Worm (Caenorhabditis elegans) whole organism, late embryonic: ENCODE measurements around the gene nhr-146.
"Not testable (repeated sequence)": the region's sequence is repeated elsewhere in the genome, so short reads cannot be mapped to it uniquely, and the experiment has no call there.

Experiments used
- T23F11.4 ChIP-seq: fragments of 200-800 bp; sonication (Bioruptor generic); optimal IDR thresholded peaks from 2 replicates; lab custom pipeline; 2018; ENCODE audit warnings: mild to moderate bottlenecking, missing genetic modification characterization, missing compliant biosample characterization
- ahr-1 ChIP-seq: sonication (generic microtip); optimal IDR thresholded peaks from 2 replicates; lab custom pipeline; 2016; ENCODE audit warnings: missing genetic modification characterization, missing compliant biosample characterization
- ama-1 ChIP-seq: fragments of 150-350 bp; optimal IDR thresholded peaks from 2 replicates; lab custom pipeline; 2014
- ceh-18 ChIP-seq: sonication (generic microtip); optimal IDR thresholded peaks from 2 replicates; lab custom pipeline; 2016; ENCODE audit warnings: missing genetic modification characterization, missing compliant biosample characterization
- ceh-22 ChIP-seq: sonication (generic microtip); optimal IDR thresholded peaks from 2 replicates; lab custom pipeline; 2017; ENCODE audit warnings: missing biosample characterization, missing genetic modification characterization
- ceh-24 ChIP-seq: sonication (generic microtip); optimal IDR thresholded peaks from 2 replicates; lab custom pipeline; 2016; ENCODE audit warnings: mild to moderate bottlenecking, missing genetic modification characterization, missing compliant biosample characterization
- ceh-45 ChIP-seq: fragments of 200-800 bp; sonication (Bioruptor generic); IDR thresholded peaks from 2 replicates; pipeline ENCODE4 v1.3.6; 2022; ENCODE audit warnings: missing genetic modification reagents, missing genetic modification characterization, missing compliant biosample characterization
- ceh-48 ChIP-seq: sonication (generic microtip); optimal IDR thresholded peaks from 2 replicates; lab custom pipeline; 2016; ENCODE audit warnings: missing genetic modification characterization, inconsistent platforms, missing compliant biosample characterization
- ceh-6 ChIP-seq: fragments of 200-800 bp; sonication (Bioruptor generic); optimal IDR thresholded peaks from 2 replicates; lab custom pipeline; 2018; ENCODE audit warnings: mild to moderate bottlenecking, missing genetic modification characterization, missing compliant biosample characterization
- ets-4 ChIP-seq: sonication (generic microtip); optimal IDR thresholded peaks from 2 replicates; lab custom pipeline; 2016; ENCODE audit warnings: missing genetic modification characterization, missing compliant biosample characterization
- fkh-6 ChIP-seq: sonication (generic microtip); optimal IDR thresholded peaks from 2 replicates; lab custom pipeline; 2016; ENCODE audit warnings: missing genetic modification characterization, missing compliant biosample characterization
- hlh-13 ChIP-seq: fragments of 200-800 bp; sonication (Bioruptor generic); optimal IDR thresholded peaks from 2 replicates; lab custom pipeline; 2018; ENCODE audit warnings: mild to moderate bottlenecking, missing genetic modification characterization, missing compliant biosample characterization
- hlh-30 ChIP-seq: sonication (generic microtip); optimal IDR thresholded peaks from 2 replicates; lab custom pipeline; 2017; ENCODE audit warnings: antibody characterized with exemption, missing genetic modification characterization, missing compliant biosample characterization; ENCODE audit not compliant: insufficient read depth
- hlh-6 ChIP-seq: sonication (generic microtip); optimal IDR thresholded peaks from 2 replicates; lab custom pipeline; 2016; ENCODE audit warnings: missing genotype, missing genetic modification characterization, missing compliant biosample characterization
- hlh-8 ChIP-seq: sonication (generic microtip); optimal IDR thresholded peaks from 2 replicates; lab custom pipeline; 2016; ENCODE audit warnings: missing genotype, missing genetic modification characterization, missing compliant biosample characterization
- lin-11 ChIP-seq: fragments of 200-800 bp; sonication (Bioruptor generic); optimal IDR thresholded peaks from 2 replicates; lab custom pipeline; 2018; ENCODE audit warnings: mild to moderate bottlenecking, missing genetic modification characterization, missing compliant biosample characterization
- madf-2 ChIP-seq: sonication (generic microtip); optimal IDR thresholded peaks from 2 replicates; lab custom pipeline; 2017; ENCODE audit warnings: missing genetic modification characterization, missing compliant biosample characterization
- mec-3 ChIP-seq: sonication (generic microtip); optimal IDR thresholded peaks from 2 replicates; lab custom pipeline; 2016; ENCODE audit warnings: borderline replicate concordance, missing genetic modification characterization, missing compliant biosample characterization
- nfya-1 ChIP-seq: sonication (generic microtip); optimal IDR thresholded peaks from 2 replicates; lab custom pipeline; 2017; ENCODE audit warnings: missing genetic modification characterization, mild to moderate bottlenecking, missing compliant biosample characterization, antibody characterized with exemption, moderate library complexity
- nhr-232 ChIP-seq: sonication (generic microtip); optimal IDR thresholded peaks from 2 replicates; lab custom pipeline; 2016; ENCODE audit warnings: missing genetic modification characterization, missing compliant biosample characterization
- npax-4 ChIP-seq: sonication (generic microtip); optimal IDR thresholded peaks from 2 replicates; lab custom pipeline; 2016; ENCODE audit warnings: missing genetic modification characterization, missing compliant biosample characterization
- pat-9 ChIP-seq: fragments of 200-800 bp; sonication (Bioruptor generic); optimal IDR thresholded peaks from 2 replicates; lab custom pipeline; 2018; ENCODE audit warnings: mild to moderate bottlenecking, missing genetic modification characterization, moderate library complexity, missing compliant biosample characterization
- pax-1 ChIP-seq: fragments of 150-350 bp; optimal IDR thresholded peaks from 2 replicates; lab custom pipeline; 2014; ENCODE audit warnings: missing biosample characterization, missing genetic modification characterization
- pqm-1 ChIP-seq: sonication (generic microtip); optimal IDR thresholded peaks from 2 replicates; lab custom pipeline; 2016; ENCODE audit warnings: missing genetic modification characterization, missing compliant biosample characterization
- rnt-1 ChIP-seq: sonication (generic microtip); optimal IDR thresholded peaks from 2 replicates; lab custom pipeline; 2016; ENCODE audit warnings: missing genetic modification characterization, missing compliant biosample characterization
- sdc-2 ChIP-seq: sonication (generic microtip); optimal IDR thresholded peaks from 2 replicates; lab custom pipeline; 2016; ENCODE audit warnings: missing genotype, missing genetic modification characterization, missing compliant biosample characterization
- sox-2 ChIP-seq: fragments of 200-800 bp; sonication (Bioruptor generic); IDR thresholded peaks from 2 replicates; pipeline ENCODE4 v1.3.6; 2022; ENCODE audit warnings: missing genetic modification reagents, missing genetic modification characterization, missing compliant biosample characterization
- sox-4 ChIP-seq: sonication (generic microtip); optimal IDR thresholded peaks from 2 replicates; lab custom pipeline; 2017; ENCODE audit warnings: mild to moderate bottlenecking, missing genetic modification characterization, inconsistent platforms, missing compliant biosample characterization
- syd-9 ChIP-seq: sonication (generic microtip); optimal IDR thresholded peaks from 2 replicates; lab custom pipeline; 2016; ENCODE audit warnings: mild to moderate bottlenecking, missing genetic modification characterization, moderate library complexity, missing compliant biosample characterization
- ttx-3 ChIP-seq: sonication (generic microtip); optimal IDR thresholded peaks from 2 replicates; lab custom pipeline; 2016; ENCODE audit warnings: missing genetic modification reagents, missing genetic modification characterization, missing compliant biosample characterization
- unc-3 ChIP-seq, 2 experiments: fragments of 200-800 bp in 1 of 2; sonication (Bioruptor generic) in 1 of 2; sonication (generic microtip) in 1 of 2; conservative IDR thresholded peaks in 1 of 2; optimal IDR thresholded peaks in 1 of 2; 2 replicates each; pipeline versions ENCODE4 v1.3.6 to Lab custom; 2016 to 2022; ENCODE audit warnings: missing compliant biosample characterization in 2 of 2, missing genetic modification characterization in 2 of 2, missing genetic modification reagents in 1 of 2
- unc-86 ChIP-seq: sonication (generic microtip); optimal IDR thresholded peaks from 2 replicates; lab custom pipeline; 2016; ENCODE audit warnings: missing genetic modification characterization, missing compliant biosample characterization
- zip-5 ChIP-seq: sonication (generic microtip); optimal IDR thresholded peaks from 2 replicates; lab custom pipeline; 2016; ENCODE audit warnings: missing genetic modification characterization, missing compliant biosample characterization
- ztf-16 ChIP-seq: sonication (generic microtip); optimal IDR thresholded peaks from 2 replicates; lab custom pipeline; 2017; ENCODE audit warnings: missing genetic modification characterization, missing compliant biosample characterization

Gene nhr-146

DNA sequence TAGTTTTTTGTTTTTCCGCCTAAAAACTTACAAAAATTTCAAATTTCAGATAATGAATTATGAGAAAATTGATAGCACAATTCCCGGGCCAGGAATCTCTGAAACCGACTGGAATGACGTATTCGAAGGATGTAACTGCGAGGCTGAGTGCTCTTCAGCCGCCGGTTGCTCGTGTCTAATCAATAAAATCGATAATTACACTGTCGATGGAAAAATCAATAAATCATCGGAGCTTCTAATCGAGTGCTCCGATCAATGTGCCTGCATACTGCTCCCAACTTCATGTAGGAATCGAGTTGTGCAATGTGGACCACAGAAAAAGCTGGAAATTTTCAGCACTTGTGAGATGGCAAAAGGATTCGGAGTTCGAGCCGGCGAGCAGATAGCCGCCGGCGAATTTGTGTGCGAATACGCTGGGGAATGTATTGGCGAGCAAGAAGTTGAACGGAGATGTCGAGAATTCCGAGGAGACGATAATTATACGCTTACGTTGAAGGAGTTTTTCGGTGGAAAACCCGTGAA lies 23.6 kb upstream of the nhr-146 start:
- TF ChIP-seq pax-1 (tag; lab: Kevin White, UChicago) (no peak), nhr-232 (tag; lab: Kevin White, UChicago) (no peak), ahr-1 (tag; lab: Kevin White, UChicago) (no peak), ceh-22 (tag; lab: Kevin White, UChicago) (no peak), pat-9 (tag; lab: Kevin White, UChicago) (no peak), unc-3 (GFP tag; conservative IDR thresholded peaks at IDR 0.05; lab: Robert Waterston, UW) (no peak), unc-3 (tag; optimal IDR thresholded peaks at IDR 0.05; lab: Kevin White, UChicago) (no peak), ztf-16 (tag; lab: Kevin White, UChicago) (no peak), npax-4 (tag; lab: Kevin White, UChicago) (no peak), ceh-24 (tag; lab: Kevin White, UChicago) (no peak), pqm-1 (tag; lab: Kevin White, UChicago) (no peak), mec-3 (tag; lab: Kevin White, UChicago) (no peak), ceh-6 (GFP tag; lab: Kevin White, UChicago) (no peak), sdc-2 (no peak), hlh-30 (tag; lab: Kevin White, UChicago) (no peak), hlh-6 (tag; lab: Kevin White, UChicago) (no peak), hlh-13 (GFP tag; lab: Kevin White, UChicago) (no peak), ceh-48 (tag; lab: Kevin White, UChicago) (no peak), sox-2 (GFP tag; lab: Robert Waterston, UW) (no peak)
- TF ChIP-seq, all 69 proteins: peak for 0

DNA sequence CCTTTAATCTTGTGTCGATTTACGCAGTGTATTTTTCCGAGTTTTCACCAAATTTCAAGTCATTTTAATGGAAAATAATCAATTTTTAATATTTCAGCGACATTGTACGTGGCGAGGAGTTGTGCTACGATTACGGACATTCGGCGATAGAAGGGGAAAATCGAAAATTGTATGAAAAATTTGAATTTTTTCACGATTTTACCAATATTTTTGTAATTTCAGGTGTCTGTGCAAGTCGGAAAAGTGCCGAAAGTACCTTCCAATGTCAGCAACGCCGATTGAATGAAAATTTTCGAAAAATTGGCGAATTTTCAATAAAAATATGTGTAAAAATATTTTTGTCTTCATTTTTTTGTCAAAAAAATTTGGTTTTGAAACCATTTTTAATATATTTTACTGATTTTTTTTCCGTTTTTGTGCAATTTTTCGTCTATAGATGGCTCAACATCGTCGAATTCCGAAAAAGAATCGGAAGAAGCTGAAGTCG lies 21.3 kb upstream of the nhr-146 start, which contains the start of gene Y41D4B.11:
TSS of gene Y41D4B.11 (plus strand) at position 437 of the 487 bp plus-strand sequence.
- TF ChIP-seq ets-4 (tag; lab: Kevin White, UChicago): no peak
- TF ChIP-seq ceh-6 (GFP tag; lab: Kevin White, UChicago): no peak
- TF ChIP-seq sox-4 (tag; lab: Kevin White, UChicago): no peak
- TF ChIP-seq unc-86: no peak
- TF ChIP-seq ceh-18: no peak
- no peak for TF ChIP-seq hlh-6 (tag; lab: Kevin White, UChicago)
- no peak for TF ChIP-seq lin-11 (tag; lab: Kevin White, UChicago)
- TF ChIP-seq nfya-1 (tag; lab: Kevin White, UChicago): no peak
- TF ChIP-seq sox-2 (GFP tag; lab: Robert Waterston, UW): no peak

DNA sequence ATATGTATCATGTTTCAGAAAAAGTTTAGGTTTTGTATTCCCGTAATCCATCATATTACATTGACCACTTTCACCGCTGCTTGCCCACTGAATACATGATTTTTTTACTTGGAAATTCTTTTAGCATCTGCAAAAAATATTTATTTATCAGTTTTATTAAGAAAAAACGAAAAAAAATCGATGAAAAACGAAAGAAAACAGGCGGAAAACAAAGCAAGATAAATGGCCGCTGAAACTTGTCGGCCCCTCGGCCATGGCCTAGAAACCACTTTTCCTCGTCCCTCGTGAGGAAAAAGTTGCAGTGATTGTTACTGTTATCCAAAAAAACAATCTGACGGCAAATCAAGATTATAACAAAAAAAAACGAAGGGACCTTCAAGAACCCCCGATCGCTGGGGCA lies 16.6 kb upstream of the nhr-146 start, which contains the start of gene dsl-3:
TSS of gene dsl-3 (plus strand) at position 301 of the 400 bp plus-strand sequence.
- TF ChIP-seq ceh-48, lin-11, nhr-232 (tag; lab: Kevin White, UChicago): not testable (repeated sequence)

DNA sequence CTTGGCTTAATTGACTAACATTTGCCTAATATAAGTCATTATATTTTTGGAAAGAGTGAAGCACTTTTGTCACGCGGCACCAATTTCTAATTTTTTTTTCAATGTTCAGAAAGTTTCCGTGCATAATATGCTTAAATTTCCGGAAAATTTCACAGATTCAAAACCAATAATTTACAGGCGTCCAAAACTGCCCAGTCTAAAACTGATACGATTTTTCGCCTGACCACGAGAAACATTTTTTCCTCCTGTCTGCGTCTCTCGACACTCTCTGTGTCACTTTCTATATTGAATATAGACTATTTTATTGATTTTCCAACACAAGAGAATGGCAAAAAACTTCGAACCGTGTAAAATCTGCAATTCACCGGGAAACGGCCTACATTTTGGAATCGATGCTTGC lies 13.0 kb upstream of the nhr-146 start, which contains the start of gene nhr-122:
TSS of gene nhr-122 (plus strand) at position 301 of the 400 bp plus-strand sequence.
- TF ChIP-seq ama-1 (lab: Kevin White, UChicago): no peak
- no peak for TF ChIP-seq ceh-24 (tag; lab: Kevin White, UChicago)
- no peak for TF ChIP-seq ceh-48 (tag; lab: Kevin White, UChicago)
- TF ChIP-seq nfya-1 (tag; lab: Kevin White, UChicago): no peak
- TF ChIP-seq unc-3 (GFP tag; conservative IDR thresholded peaks at IDR 0.05; lab: Robert Waterston, UW): no peak
- no peak for TF ChIP-seq unc-3 (tag; optimal IDR thresholded peaks at IDR 0.05; lab: Kevin White, UChicago)
- no peak for TF ChIP-seq ceh-45 (GFP tag; lab: Robert Waterston, UW)
- TF ChIP-seq ahr-1 (tag; lab: Kevin White, UChicago): no peak
- no peak for TF ChIP-seq ceh-22 (tag; lab: Kevin White, UChicago)
- no peak for TF ChIP-seq ceh-18
- no peak for TF ChIP-seq ceh-6 (GFP tag; lab: Kevin White, UChicago)
- no peak for TF ChIP-seq fkh-6 (tag; lab: Kevin White, UChicago)
- TF ChIP-seq madf-2 (tag; lab: Kevin White, UChicago): no peak
- no peak for TF ChIP-seq ttx-3 (tag; lab: Kevin White, UChicago)
- no peak for TF ChIP-seq syd-9 (tag; lab: Kevin White, UChicago)
- no peak for TF ChIP-seq zip-5 (tag; lab: Kevin White, UChicago)
- TF ChIP-seq hlh-8 (tag; lab: Kevin White, UChicago): no peak
- TF ChIP-seq T23F11.4 (GFP tag; lab: Kevin White, UChicago): no peak
- TF ChIP-seq unc-86: no peak
- TF ChIP-seq rnt-1: no peak
